Worm (Caenorhabditis elegans) whole organism, L2 larva: Measurements from ENCODE around the gene drr-1.

ENCODE experiments used
- F13H6.1 ChIP-seq: sonication (generic microtip); optimal IDR thresholded peaks from 2 replicates; lab custom pipeline; 2016; ENCODE audit warnings: missing genetic modification characterization, missing compliant biosample characterization
- ZK546.5 ChIP-seq: sonication (generic microtip); optimal IDR thresholded peaks from 2 replicates; lab custom pipeline; 2017; ENCODE audit warnings: missing biosample characterization, missing genetic modification characterization
- ama-1 ChIP-seq: fragments of 150-350 bp; optimal IDR thresholded peaks from 2 replicates; lab custom pipeline; 2018; ENCODE audit warnings: inconsistent platforms
- ceh-82 ChIP-seq: fragments of 150-350 bp; optimal IDR thresholded peaks from 2 replicates; lab custom pipeline; 2014; ENCODE audit warnings: missing biosample characterization, missing genetic modification characterization
- lin-11 ChIP-seq: fragments of 150-350 bp; sonication (generic microtip); optimal IDR thresholded peaks from 2 replicates; lab custom pipeline; 2014; ENCODE audit warnings: missing biosample characterization, missing genetic modification characterization, inconsistent platforms, mixed read lengths
- lin-13 ChIP-seq: fragments of 150-350 bp; optimal IDR thresholded peaks from 2 replicates; lab custom pipeline; 2014; ENCODE audit warnings: missing biosample characterization, missing genetic modification reagents, missing genetic modification characterization
- nhr-10 ChIP-seq: sonication (generic microtip); optimal IDR thresholded peaks from 2 replicates; lab custom pipeline; 2017; ENCODE audit warnings: missing biosample characterization, missing genetic modification characterization
- nhr-11 ChIP-seq: fragments of 150-350 bp; optimal IDR thresholded peaks from 2 replicates; lab custom pipeline; 2014; ENCODE audit warnings: missing biosample characterization, missing genetic modification characterization
- sma-3 ChIP-seq: sonication (generic microtip); optimal IDR thresholded peaks from 2 replicates; lab custom pipeline; 2016; ENCODE audit warnings: missing genetic modification reagents, missing genetic modification characterization, missing compliant biosample characterization
- zag-1 ChIP-seq: fragments of 150-350 bp; optimal IDR thresholded peaks from 2 replicates; lab custom pipeline; 2014; ENCODE audit warnings: missing biosample characterization, missing genetic modification characterization

DNA sequence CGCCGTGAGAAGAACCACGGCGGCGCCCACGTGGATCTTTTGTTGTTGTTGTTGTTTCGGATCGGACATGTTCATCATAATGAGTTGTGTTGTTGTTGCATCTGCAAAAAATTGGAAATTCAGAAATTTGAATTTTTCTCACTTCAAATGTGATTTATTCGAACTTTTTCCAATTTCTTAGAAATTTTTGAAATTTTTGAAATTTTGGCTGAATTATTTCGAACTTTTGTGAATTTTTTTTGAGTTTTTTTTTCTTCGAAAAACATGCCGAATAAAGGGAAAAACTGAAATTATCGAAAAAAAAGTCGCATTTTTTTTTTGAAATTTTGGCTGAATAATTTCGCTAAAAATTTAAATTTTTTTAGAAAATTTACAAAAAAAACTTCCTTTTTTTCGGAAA is 35.4 kb upstream of the drr-1 start, which contains the start of gene snx-14:
- TF ChIP-seq ZK546.5 (tag; lab: Kevin White, UChicago): no peak
- no peak for TF ChIP-seq nhr-11 (tag; lab: Kevin White, UChicago)
- TF ChIP-seq ama-1 (lab: Kevin White, UChicago): no peak
- no peak for TF ChIP-seq sma-3
- no peak for TF ChIP-seq nhr-10
- no peak for TF ChIP-seq ceh-82
- no peak for TF ChIP-seq zag-1 (tag; lab: Kevin White, UChicago)
- TF ChIP-seq lin-13: no peak
- TF ChIP-seq lin-11 (tag; lab: Kevin White, UChicago): no peak
- no peak for TF ChIP-seq F13H6.1 (tag; lab: Kevin White, UChicago)
